Fruit fly (Drosophila melanogaster) whole organism, wandering third instar larva: ENCODE measurements around the gene Tg.

Experiments used
- Abd-B ChIP-seq: fragments of >200 bp; optimal IDR thresholded peaks from 2 replicates; lab custom pipeline; 2017; ENCODE audit warnings: missing biosample characterization, missing genetic modification characterization
- Hnf4 ChIP-seq: fragments of 200-800 bp; sonication (Bioruptor generic); optimal IDR thresholded peaks from 2 replicates; lab custom pipeline; 2016; ENCODE audit warnings: missing biosample characterization, mild to moderate bottlenecking, missing genetic modification characterization
- Hr78 ChIP-seq: fragments of >200 bp; optimal IDR thresholded peaks from 2 replicates; lab custom pipeline; 2017; ENCODE audit warnings: missing biosample characterization, missing genetic modification characterization
- N ChIP-seq: fragments of >200 bp; optimal IDR thresholded peaks from 2 replicates; lab custom pipeline; 2018; ENCODE audit warnings: missing biosample characterization, missing external identifiers, missing genetic modification characterization
- OdsH ChIP-seq: fragments of 200-800 bp; sonication (Bioruptor generic); optimal IDR thresholded peaks from 2 replicates; lab custom pipeline; 2016; ENCODE audit warnings: missing biosample characterization, mild to moderate bottlenecking, missing genetic modification characterization
- ey ChIP-seq: fragments of 200-800 bp; sonication (Bioruptor generic); optimal IDR thresholded peaks from 2 replicates; lab custom pipeline; 2016; ENCODE audit warnings: missing biosample characterization, missing genetic modification characterization
- foxo ChIP-seq, 2 experiments: fragments of 200-800 bp; sonication (Bioruptor generic); optimal IDR thresholded peaks; 2 replicates in 1 of 2; 3 replicates in 1 of 2; lab custom pipeline; 2016 to 2017; ENCODE audit warnings: missing biosample characterization in 2 of 2, missing genetic modification characterization in 2 of 2
- h ChIP-seq: fragments of 200-800 bp; sonication (Bioruptor generic); optimal IDR thresholded peaks from 3 replicates; lab custom pipeline; 2016; ENCODE audit warnings: missing biosample characterization, mild to moderate bottlenecking, missing genetic modification characterization
- lola ChIP-seq: fragments of >200 bp; optimal IDR thresholded peaks from 2 replicates; lab custom pipeline; 2017; ENCODE audit warnings: missing biosample characterization, missing genetic modification characterization
- psq ChIP-seq: fragments of 200-800 bp; sonication (Bioruptor generic); optimal IDR thresholded peaks from 3 replicates; lab custom pipeline; 2017; ENCODE audit warnings: missing biosample characterization, mild to moderate bottlenecking, missing genetic modification characterization, moderate library complexity
- sv ChIP-seq: fragments of 200-800 bp; sonication (Bioruptor generic); optimal IDR thresholded peaks from 3 replicates; lab custom pipeline; 2016; ENCODE audit warnings: missing biosample characterization, missing genetic modification characterization

dm6 chr2L:7968054-7968453, 43.2 kb upstream of the Tg start:
- TF ChIP-seq lola = no peak
- peak in 1 of 2 experiments; percentile 2 for TF ChIP-seq foxo (GFP tag; optimal IDR thresholded peaks at IDR 0.05; lab: Kevin White, UChicago)
- TF ChIP-seq sv = no peak
- TF ChIP-seq ey (GFP tag; lab: Kevin White, UChicago) = no peak
- TF ChIP-seq Abd-B (GFP tag; lab: Kevin White, UChicago) = no peak
- no peak for TF ChIP-seq OdsH (GFP tag; lab: Kevin White, UChicago)
- TF ChIP-seq Hnf4 (GFP tag; lab: Kevin White, UChicago) = no peak
- TF ChIP-seq N = no peak
- no peak for TF ChIP-seq h (GFP tag; lab: Kevin White, UChicago)
- no peak for TF ChIP-seq Hr78 (GFP tag; lab: Kevin White, UChicago)
- no peak for TF ChIP-seq psq
